Worm (Caenorhabditis elegans) whole organism, L4 larva: ENCODE data around the gene Y25C1A.14.

Source experiments
- ces-1 ChIP-seq: fragments of 150-350 bp; sonication (generic microtip); optimal IDR thresholded peaks from 4 replicates; lab custom pipeline; 2014; ENCODE audit warnings: missing biosample characterization, missing genetic modification reagents, missing genetic modification characterization
- cey-2 ChIP-seq: sonication (generic microtip); optimal IDR thresholded peaks from 3 replicates; lab custom pipeline; 2017; ENCODE audit warnings: missing genetic modification characterization, mild to moderate bottlenecking, missing compliant biosample characterization, antibody characterized with exemption, borderline replicate concordance; ENCODE audit not compliant: insufficient read depth
- fos-1 ChIP-seq: fragments of 150-350 bp; optimal IDR thresholded peaks from 2 replicates; lab custom pipeline; 2014; ENCODE audit warnings: missing biosample characterization, missing genetic modification characterization
- nhr-76 ChIP-seq: fragments of 150-350 bp; optimal IDR thresholded peaks from 2 replicates; lab custom pipeline; 2014; ENCODE audit warnings: missing biosample characterization, missing genetic modification characterization
- set-16 ChIP-seq: fragments of 200-800 bp; sonication (Bioruptor generic); IDR thresholded peaks from 2 replicates; pipeline ENCODE4 v1.3.6; 2022; ENCODE audit warnings: missing genetic modification reagents, missing genetic modification characterization, missing compliant biosample characterization

DNA sequence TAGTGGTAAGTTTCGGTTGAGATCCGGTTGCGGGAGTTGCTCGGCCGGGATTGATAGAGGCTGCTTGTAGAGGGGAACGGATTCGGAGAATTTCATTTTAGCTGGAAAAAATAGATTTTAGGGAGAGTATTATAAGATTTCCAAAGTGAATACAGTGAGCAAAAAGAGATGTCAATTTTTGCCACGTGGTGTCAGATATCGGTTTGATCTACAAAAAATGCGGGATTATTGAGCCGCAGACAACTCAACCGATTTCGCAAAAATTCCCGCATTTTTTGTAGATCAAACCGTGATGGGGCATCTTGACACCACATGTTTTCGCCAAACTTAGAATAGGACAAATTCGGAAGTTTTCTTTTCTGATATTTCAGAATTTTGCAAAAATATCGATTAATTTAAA is 42.5 kb downstream of the Y25C1A.14 start, which contains the start of gene lido-13:
- TF ChIP-seq ces-1, result no peak
- no peak for TF ChIP-seq set-16 (GFP tag; lab: Robert Waterston, UW)
- TF ChIP-seq cey-2 (tag; lab: Kevin White, UChicago), result no peak
- no peak for TF ChIP-seq fos-1 (tag; lab: Kevin White, UChicago)
- no peak for TF ChIP-seq nhr-76 (tag; lab: Kevin White, UChicago)
